Worm (Caenorhabditis elegans) whole organism, L3 larva: Measurements from ENCODE around the gene fbxb-88.

Experiments used
- ama-1 ChIP-seq: fragments of 150-350 bp; optimal IDR thresholded peaks from 2 replicates; lab custom pipeline; 2018
- elt-3 ChIP-seq, 3 experiments: fragments of 150-350 bp in 1 of 3; sonication (generic microtip) in 2 of 3; optimal IDR thresholded peaks; 2 replicates in 2 of 3; 4 replicates in 1 of 3; lab custom pipeline; 2014 to 2017; ENCODE audit warnings: missing biosample characterization in 3 of 3, missing genetic modification characterization in 3 of 3
- eor-1 ChIP-seq, 2 experiments: fragments of 150-350 bp; optimal IDR thresholded peaks; 2 replicates each; lab custom pipeline; 2014 to 2018; ENCODE audit warnings: missing biosample characterization in 2 of 2, missing genetic modification characterization in 2 of 2
- fos-1 ChIP-seq: fragments of 150-350 bp; optimal IDR thresholded peaks from 2 replicates; lab custom pipeline; 2014; ENCODE audit warnings: missing biosample characterization, missing genetic modification characterization
- jun-1 ChIP-seq: fragments of 150-350 bp; optimal IDR thresholded peaks from 2 replicates; lab custom pipeline; 2014; ENCODE audit warnings: missing biosample characterization, missing genetic modification reagents, missing genetic modification characterization
- nhr-77 ChIP-seq: fragments of 150-350 bp; optimal IDR thresholded peaks from 2 replicates; lab custom pipeline; 2014; ENCODE audit warnings: missing biosample characterization, missing genetic modification characterization

ce11 chrII:4857086-4857485 lies 29.4 kb upstream of the fbxb-88 start:
- TF ChIP-seq eor-1 (tag; optimal IDR thresholded peaks at IDR 0.05; lab: Kevin White, UChicago), result no peak
- peak; percentile 69 for TF ChIP-seq ama-1 (lab: Kevin White, UChicago)
- no peak for TF ChIP-seq nhr-77 (tag; lab: Kevin White, UChicago)
- TF ChIP-seq elt-3 (tag; optimal IDR thresholded peaks at IDR 0.05; lab: Kevin White, UChicago), result no peak
- TF ChIP-seq fos-1 (tag; lab: Kevin White, UChicago), result no peak
- TF ChIP-seq jun-1 (tag; lab: Kevin White, UChicago), result no peak
